Worm (Caenorhabditis elegans) whole organism, mixed stage, embryonic: ENCODE results near the gene mogs-1.
A peak's percentile ranks its signal among the peaks of the same experiment; 100 is the strongest.

Experiments
- blmp-1 ChIP-seq: fragments of 150-350 bp; optimal IDR thresholded peaks from 2 replicates; lab custom pipeline; 2014; ENCODE audit warnings: missing biosample characterization, missing genetic modification characterization
- elt-1 ChIP-seq: sonication (generic microtip); optimal IDR thresholded peaks from 2 replicates; lab custom pipeline; 2017; ENCODE audit warnings: missing genetic modification characterization, mild to moderate bottlenecking, missing compliant biosample characterization, antibody characterized with exemption, moderate library complexity, borderline replicate concordance; ENCODE audit not compliant: insufficient read depth
- elt-3 ChIP-seq: fragments of 150-350 bp; optimal IDR thresholded peaks from 2 replicates; lab custom pipeline; 2014; ENCODE audit warnings: missing biosample characterization, missing genetic modification characterization
- mab-5 ChIP-seq: fragments of 150-350 bp; optimal IDR thresholded peaks from 2 replicates; lab custom pipeline; 2014; ENCODE audit warnings: missing biosample characterization, missing genetic modification characterization
- mep-1 ChIP-seq: fragments of 150-350 bp; optimal IDR thresholded peaks from 2 replicates; lab custom pipeline; 2017; ENCODE audit warnings: missing biosample characterization, missing genetic modification reagents, missing genetic modification characterization, inconsistent platforms
- mls-2 ChIP-seq: sonication (generic microtip); optimal IDR thresholded peaks from 2 replicates; lab custom pipeline; 2016; ENCODE audit warnings: mild to moderate bottlenecking, missing genetic modification characterization, moderate library complexity, missing compliant biosample characterization
- nhr-237 ChIP-seq: fragments of 150-350 bp; optimal IDR thresholded peaks from 2 replicates; lab custom pipeline; 2014; ENCODE audit warnings: missing biosample characterization, missing genetic modification characterization
- nhr-28 ChIP-seq: fragments of 150-350 bp; optimal IDR thresholded peaks from 2 replicates; lab custom pipeline; 2014; ENCODE audit warnings: missing biosample characterization, missing genetic modification characterization
- nhr-76 ChIP-seq: sonication (generic microtip); optimal IDR thresholded peaks from 2 replicates; lab custom pipeline; 2017; ENCODE audit warnings: missing biosample characterization, missing genetic modification characterization
- tbx-8 ChIP-seq: fragments of 200-800 bp; sonication (Bioruptor generic); optimal IDR thresholded peaks from 2 replicates; lab custom pipeline; 2018; ENCODE audit warnings: mild to moderate bottlenecking, missing genetic modification characterization, moderate library complexity, missing compliant biosample characterization
- unc-39 ChIP-seq: fragments of 150-350 bp; optimal IDR thresholded peaks from 2 replicates; lab custom pipeline; 2014; ENCODE audit warnings: missing biosample characterization, missing genetic modification characterization
- unc-62 ChIP-seq: fragments of 150-350 bp; optimal IDR thresholded peaks from 2 replicates; lab custom pipeline; 2014; ENCODE audit warnings: missing biosample characterization, missing genetic modification reagents, missing genetic modification characterization

- no peak for TF ChIP-seq nhr-237
- TF ChIP-seq unc-62: peak; percentile 88
- peak; percentile 2 for TF ChIP-seq elt-1
- peak; percentile 96 for TF ChIP-seq mep-1 (tag; lab: Kevin White, UChicago)
- peak; percentile 5 for TF ChIP-seq elt-3 (tag; lab: Kevin White, UChicago)
- TF ChIP-seq unc-39 (tag; lab: Kevin White, UChicago): peak; percentile 88
- TF ChIP-seq blmp-1 (tag; lab: Kevin White, UChicago): no peak
- TF ChIP-seq mab-5 (tag; lab: Kevin White, UChicago): peak; percentile 76
- peak; percentile 98 for TF ChIP-seq tbx-8 (GFP tag; lab: Kevin White, UChicago)
- TF ChIP-seq nhr-28: peak; percentile 84
- TF ChIP-seq mls-2: peak; percentile 100
- TF ChIP-seq nhr-76 (tag; lab: Kevin White, UChicago): peak; percentile 76
Observed at ce11 chrIV:11025941-11026340, 4.2 kb upstream of the mogs-1 start.
